Worm (Caenorhabditis elegans): ENCODE results near the gene rabr-1.

Gene rabr-1

ce11 chrX:2541003-2541521 lies 45.1 kb downstream of the rabr-1 start, which contains the start of gene F52H2.3:
TSS of gene F52H2.3 (minus strand) at chrX:2541053.
- no peak for TF ChIP-seq zip-8 (tag; optimal IDR thresholded peaks at IDR 0.05)
- no peak for TF ChIP-seq sptf-1 (tag; optimal IDR thresholded peaks at IDR 0.05)
- TF ChIP-seq snpc-4 (tag; optimal IDR thresholded peaks at IDR 0.05), result no peak
- no peak for TF ChIP-seq nhr-237 (tag; optimal IDR thresholded peaks at IDR 0.05)
- no peak for TF ChIP-seq ceh-43 (GFP tag; optimal IDR thresholded peaks at IDR 0.05)
- TF ChIP-seq blmp-1 (tag; optimal IDR thresholded peaks at IDR 0.05), result no peak
- TF ChIP-seq lsy-2 (tag; optimal IDR thresholded peaks at IDR 0.05), result no peak
- no peak for TF ChIP-seq lin-32 (GFP tag; optimal IDR thresholded peaks at IDR 0.05)
- no peak for TF ChIP-seq mep-1 (tag; optimal IDR thresholded peaks at IDR 0.05)
- no peak for TF ChIP-seq mls-2 (tag; optimal IDR thresholded peaks at IDR 0.05)
- no peak for TF ChIP-seq ceh-39 (tag; optimal IDR thresholded peaks at IDR 0.05)
- TF ChIP-seq unc-120 (tag; optimal IDR thresholded peaks at IDR 0.05; ENCODE audit: poor library complexity, severe bottlenecking), result no peak
- no peak for TF ChIP-seq sem-2 (GFP tag; optimal IDR thresholded peaks at IDR 0.05)
- no peak for TF ChIP-seq nhr-2 (tag; optimal IDR thresholded peaks at IDR 0.05)
- TF ChIP-seq nhr-12 (tag; optimal IDR thresholded peaks at IDR 0.05), result no peak
- no peak for TF ChIP-seq ceh-83 (GFP tag; optimal IDR thresholded peaks at IDR 0.05)

- no peak for TF ChIP-seq hlh-1 (tag; optimal IDR thresholded peaks at IDR 0.05)
- TF ChIP-seq mab-5 (tag; optimal IDR thresholded peaks at IDR 0.05), result no peak
- TF ChIP-seq sptf-1 (tag; optimal IDR thresholded peaks at IDR 0.05), result no peak
- no peak for TF ChIP-seq lsy-2 (tag; optimal IDR thresholded peaks at IDR 0.05)
These were observed 47.4 kb downstream of the rabr-1 start for ce11 chrX:2543353-2543752.

- no peak for TF ChIP-seq nhr-76 (tag; optimal IDR thresholded peaks at IDR 0.05)
These were observed 48.7 kb downstream of the rabr-1 start for ce11 chrX:2544645-2545044.

DNA sequence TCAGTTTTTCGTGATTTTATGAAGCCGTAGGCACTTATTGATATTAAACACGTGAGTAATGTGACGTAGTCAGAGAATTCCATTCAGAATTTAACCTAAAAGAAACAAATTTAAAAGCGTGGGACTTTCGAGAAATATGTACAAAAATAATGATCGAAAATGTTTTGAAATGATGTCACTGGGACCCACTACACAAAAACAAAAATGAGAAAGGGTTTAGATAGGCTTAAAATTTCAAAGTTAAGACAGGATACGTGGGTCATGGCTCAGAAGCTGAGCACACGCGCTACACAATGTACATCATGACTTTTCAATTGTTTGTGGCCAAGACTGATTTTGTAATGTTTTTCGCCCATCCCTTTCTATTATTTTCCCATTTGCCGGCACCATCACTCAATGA lies 52.9 kb downstream of the rabr-1 start, which contains the start of gene smvt-1:
smvt-1 (minus strand) TSS at position 101 of the 400 bp plus-strand sequence.
- TF ChIP-seq nhr-76 (tag; optimal IDR thresholded peaks at IDR 0.05) (no peak), nhr-2 (tag; optimal IDR thresholded peaks at IDR 0.05) (no peak), unc-62 (GFP tag; optimal IDR thresholded peaks at IDR 0.05) (no peak), bed-3 (GFP tag; optimal IDR thresholded peaks at IDR 0.05) (no peak), mab-5 (tag; optimal IDR thresholded peaks at IDR 0.05) (no peak), nhr-237 (tag; optimal IDR thresholded peaks at IDR 0.05) (no peak), ztf-11 (tag; optimal IDR thresholded peaks at IDR 0.05) (no peak), unc-120 (tag; optimal IDR thresholded peaks at IDR 0.05; ENCODE audit: poor library complexity, severe bottlenecking) (no peak), ham-2 (GFP tag; optimal IDR thresholded peaks at IDR 0.05) (no peak), snpc-4 (tag; optimal IDR thresholded peaks at IDR 0.05) (no peak), drap-1 (GFP tag; optimal IDR thresholded peaks at IDR 0.05) (no peak), sptf-1 (tag; optimal IDR thresholded peaks at IDR 0.05) (no peak), ceh-83 (GFP tag; optimal IDR thresholded peaks at IDR 0.05) (no peak), hlh-1 (tag; optimal IDR thresholded peaks at IDR 0.05) (no peak)

ce11 chrX:2549322-2549721 lies 53.3 kb downstream of the rabr-1 start:
- TF ChIP-seq mls-2 (tag; optimal IDR thresholded peaks at IDR 0.05) (peak; percentile 94), mab-5 (tag; optimal IDR thresholded peaks at IDR 0.05) (no peak), cnd-1 (tag; optimal IDR thresholded peaks at IDR 0.05) (peak; percentile 93), lin-32 (GFP tag; optimal IDR thresholded peaks at IDR 0.05) (peak; percentile 82), ham-2 (GFP tag; optimal IDR thresholded peaks at IDR 0.05) (peak; percentile 90), blmp-1 (tag; optimal IDR thresholded peaks at IDR 0.05) (no peak), pha-4 (tag; optimal IDR thresholded peaks at IDR 0.05) (peak; percentile 33), drap-1 (GFP tag; optimal IDR thresholded peaks at IDR 0.05) (peak; percentile 90), sem-2 (GFP tag; optimal IDR thresholded peaks at IDR 0.05) (peak; percentile 85), bed-3 (GFP tag; optimal IDR thresholded peaks at IDR 0.05) (peak; percentile 78), mep-1 (tag; optimal IDR thresholded peaks at IDR 0.05) (peak; percentile 34), ceh-43 (GFP tag; optimal IDR thresholded peaks at IDR 0.05) (peak; percentile 84), ceh-83 (GFP tag; optimal IDR thresholded peaks at IDR 0.05) (peak; percentile 95), nhr-12 (tag; optimal IDR thresholded peaks at IDR 0.05) (no peak), lin-13 (tag; optimal IDR thresholded peaks at IDR 0.05) (peak; percentile 16), unc-120 (tag; optimal IDR thresholded peaks at IDR 0.05; ENCODE audit: poor library complexity, severe bottlenecking) (peak; percentile 86), tbx-8 (GFP tag; optimal IDR thresholded peaks at IDR 0.05) (peak; percentile 50), nhr-237 (tag; optimal IDR thresholded peaks at IDR 0.05) (peak; percentile 41), ztf-11 (tag; optimal IDR thresholded peaks at IDR 0.05) (no peak), nhr-2 (tag; optimal IDR thresholded peaks at IDR 0.05) (no peak), M03D4.4 (tag; optimal IDR thresholded peaks at IDR 0.05) (peak; percentile 89), snpc-4 (tag; optimal IDR thresholded peaks at IDR 0.05) (no peak), hlh-1 (tag; optimal IDR thresholded peaks at IDR 0.05) (peak; percentile 69), sptf-1 (tag; optimal IDR thresholded peaks at IDR 0.05) (peak; percentile 92), elt-3 (tag; optimal IDR thresholded peaks at IDR 0.05) (no peak), unc-62 (GFP tag; optimal IDR thresholded peaks at IDR 0.05) (peak; percentile 59), flh-1 (GFP tag; optimal IDR thresholded peaks at IDR 0.05) (peak; percentile 82)
